ENCODE assay signal across 4 fruit fly cellular contexts in the genomic region with DNA sequence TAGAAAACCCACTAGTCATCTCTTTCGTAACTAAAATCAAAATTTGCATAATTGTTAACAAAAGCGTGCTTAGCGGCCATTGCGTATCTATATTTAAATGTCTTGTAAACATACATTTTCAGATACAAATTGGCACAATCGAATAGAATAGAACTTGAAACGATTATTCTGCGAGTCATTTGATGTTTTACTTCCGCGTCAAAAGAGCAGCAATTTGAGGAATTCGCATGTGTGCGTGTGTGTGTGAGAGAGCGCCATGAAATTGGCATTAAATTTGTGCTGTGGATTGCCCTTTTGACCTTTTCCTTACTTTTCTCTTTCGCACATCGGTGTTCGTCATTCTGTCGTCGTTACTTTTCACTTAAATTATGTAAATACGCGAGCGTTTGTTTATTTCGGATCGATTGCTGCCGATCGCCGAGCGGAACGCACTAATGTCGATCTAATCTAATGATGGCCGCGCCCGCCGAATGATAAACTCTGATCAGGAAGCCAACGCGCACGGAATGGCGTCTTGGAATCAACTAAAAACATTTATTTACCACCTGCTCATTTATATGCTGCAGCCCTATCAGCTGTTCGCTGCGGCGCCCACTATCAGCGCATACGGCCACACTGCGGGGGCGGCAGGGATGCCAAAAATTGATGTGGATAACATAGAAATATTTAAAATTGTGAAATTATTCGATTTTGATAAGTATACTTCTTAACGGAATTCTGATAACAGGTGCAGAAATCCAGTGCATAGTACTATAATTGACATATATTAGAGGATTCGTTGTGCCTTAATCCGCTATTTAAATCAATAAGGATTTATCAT.
TF ChIP-seq lines count a peak whose summit lies in the region.

No protein-coding gene starts in this region.

TF ChIP-seq in whole organism, adult, 20 proteins besides CTCF, POLR2A, EP300 and RAD21 (continued from another document):
- TF ChIP-seq Clk (GFP tag; optimal IDR thresholded peaks at IDR 0.05; lab: Kevin White, UChicago), result no peak
- peak; percentile 30 for TF ChIP-seq CG7101 (tag; optimal IDR thresholded peaks at IDR 0.05; lab: Kevin White, UChicago)
- TF ChIP-seq tj (GFP tag; optimal IDR thresholded peaks at IDR 0.05; lab: Kevin White, UChicago), result peak; percentile 37
- TF ChIP-seq toe (GFP tag; optimal IDR thresholded peaks at IDR 0.05; lab: Kevin White, UChicago), result peak; percentile 27

TF ChIP-seq in whole organism, embryonic, 481 proteins besides CTCF, POLR2A, EP300 and RAD21 (continued from another document and continues in another):
- peak; percentile 70; the same call in 1 of the 2 replicates for TF ChIP-seq CG42726 (GFP tag; IDR thresholded peaks at IDR 0.05; lab: Robert Waterston, UW; ENCODE audit: partially characterized antibody)
- TF ChIP-seq CG3838 (GFP tag; optimal IDR thresholded peaks at IDR 0.05; lab: Kevin White, UChicago), result no peak
- peak; percentile 36 for TF ChIP-seq pho (GFP tag; optimal IDR thresholded peaks at IDR 0.05; lab: Kevin White, UChicago)
- TF ChIP-seq CG5953 (GFP tag; IDR thresholded peaks at IDR 0.05; lab: Robert Waterston, UW), result peak; percentile 61; the same call in 1 of the 2 replicates
- no peak for TF ChIP-seq CG17612 (GFP tag; IDR thresholded peaks at IDR 0.05; lab: Robert Waterston, UW)
- peak; percentile 13 for TF ChIP-seq Antp (GFP tag; optimal IDR thresholded peaks at IDR 0.05; lab: Kevin White, UChicago)
- TF ChIP-seq Sox102F (GFP tag; optimal IDR thresholded peaks at IDR 0.05; lab: Kevin White, UChicago), result peak; percentile 16
- no peak for TF ChIP-seq Hr3 (GFP tag; optimal IDR thresholded peaks at IDR 0.05; lab: Kevin White, UChicago)
- TF ChIP-seq CG15269 (tag; optimal IDR thresholded peaks at IDR 0.05; lab: Kevin White, UChicago), result peak; percentile 57
- TF ChIP-seq unpg (GFP tag; optimal IDR thresholded peaks at IDR 0.05; lab: Kevin White, UChicago), result no peak
- TF ChIP-seq bigmax (GFP tag; optimal IDR thresholded peaks at IDR 0.05; lab: Kevin White, UChicago), result peak; percentile 40
- peak; percentile 92 for TF ChIP-seq pzg (GFP tag; optimal IDR thresholded peaks at IDR 0.05; lab: Kevin White, UChicago)
- no peak for TF ChIP-seq Doc2 (GFP tag; IDR thresholded peaks at IDR 0.05; lab: Robert Waterston, UW)
- TF ChIP-seq Xbp1 (GFP tag; optimal IDR thresholded peaks at IDR 0.05; lab: Kevin White, UChicago), result no peak
- TF ChIP-seq Hsf (GFP tag; optimal IDR thresholded peaks at IDR 0.05; lab: Kevin White, UChicago), result no peak
- TF ChIP-seq CG4820 (GFP tag; optimal IDR thresholded peaks at IDR 0.05; lab: Kevin White, UChicago), result no peak
- no peak for TF ChIP-seq CG10565 (GFP tag; optimal IDR thresholded peaks at IDR 0.05; lab: Kevin White, UChicago)
- TF ChIP-seq dpn (GFP tag; optimal IDR thresholded peaks at IDR 0.05; lab: Kevin White, UChicago), result peak in 1 of 2 experiments; percentile 18
- TF ChIP-seq wek (GFP tag; optimal IDR thresholded peaks at IDR 0.05; lab: Kevin White, UChicago), result peak; percentile 3
- no peak for TF ChIP-seq CG1832 (GFP tag; optimal IDR thresholded peaks at IDR 0.05; lab: Kevin White, UChicago)
- peak; percentile 91 for TF ChIP-seq abd-A (tag; optimal IDR thresholded peaks at IDR 0.05; lab: Kevin White, UChicago)
- no peak for TF ChIP-seq CG10321 (GFP tag; IDR thresholded peaks at IDR 0.05; lab: Robert Waterston, UW)
- peak; percentile 51 for TF ChIP-seq CG34224 (GFP tag; IDR thresholded peaks at IDR 0.05; lab: Robert Waterston, UW; ENCODE audit: partially characterized antibody)
- no peak; the same call in 1 of the 2 replicates for TF ChIP-seq sisA (GFP tag; IDR thresholded peaks at IDR 0.05; lab: Robert Waterston, UW)
- peak; percentile 81 for TF ChIP-seq CG9932 (GFP tag; IDR thresholded peaks at IDR 0.05; lab: Robert Waterston, UW)
- TF ChIP-seq CG7928 (GFP tag; optimal IDR thresholded peaks at IDR 0.05; lab: Kevin White, UChicago), result peak; percentile 99
- no peak for TF ChIP-seq CG6254 (GFP tag; optimal IDR thresholded peaks at IDR 0.05; lab: Kevin White, UChicago)
- TF ChIP-seq Mad (GFP tag; optimal IDR thresholded peaks at IDR 0.05; lab: Kevin White, UChicago), result peak; percentile 63
- TF ChIP-seq scrt (GFP tag; optimal IDR thresholded peaks at IDR 0.05; lab: Kevin White, UChicago), result peak; percentile 60
- TF ChIP-seq CG12219 (GFP tag; optimal IDR thresholded peaks at IDR 0.05; lab: Kevin White, UChicago), result peak; percentile 5
- TF ChIP-seq nerfin-1 (tag; optimal IDR thresholded peaks at IDR 0.05; lab: Kevin White, UChicago), result peak; percentile 53
- peak; percentile 59 for TF ChIP-seq Bgb (GFP tag; IDR thresholded peaks at IDR 0.05; lab: Robert Waterston, UW; ENCODE audit: partially characterized antibody)
- peak; percentile 78 for TF ChIP-seq row (GFP tag; IDR thresholded peaks at IDR 0.05; lab: Robert Waterston, UW)
- 0 out of 2 replicates have a peak, but pooled peaks have one; percentile 31 for TF ChIP-seq stc (GFP tag; IDR thresholded peaks at IDR 0.05; lab: Robert Waterston, UW)
- peak; percentile 5 for TF ChIP-seq Abd-B (GFP tag; optimal IDR thresholded peaks at IDR 0.05; lab: Kevin White, UChicago)
- no peak; the same call in 1 of the 2 replicates for TF ChIP-seq CG16779 (GFP tag; IDR thresholded peaks at IDR 0.05; lab: Robert Waterston, UW)
- TF ChIP-seq bbx (GFP tag; IDR thresholded peaks at IDR 0.05; lab: Robert Waterston, UW; ENCODE audit: partially characterized antibody), result peak; percentile 70; the same call in 1 of the 2 replicates

TF ChIP-seq in whole organism, prepupa, 60 proteins besides CTCF, POLR2A, EP300 and RAD21 (continued from another document):
- TF ChIP-seq CG6276 (GFP tag; optimal IDR thresholded peaks at IDR 0.05; lab: Kevin White, UChicago), result peak; percentile 7
- no peak for TF ChIP-seq Sox14 (GFP tag; optimal IDR thresholded peaks at IDR 0.05; lab: Kevin White, UChicago)
- no peak for TF ChIP-seq CG8119 (GFP tag; IDR thresholded peaks at IDR 0.05; lab: Robert Waterston, UW)
- TF ChIP-seq dsx (GFP tag; optimal IDR thresholded peaks at IDR 0.05; lab: Kevin White, UChicago; ENCODE audit: poor library complexity, severe bottlenecking), result peak; percentile 8
- no peak for TF ChIP-seq fd85E (GFP tag; optimal IDR thresholded peaks at IDR 0.05; lab: Kevin White, UChicago)
- peak; percentile 3 for TF ChIP-seq CG1621 (tag; optimal IDR thresholded peaks at IDR 0.05; lab: Kevin White, UChicago)
- TF ChIP-seq CG10669 (GFP tag; optimal IDR thresholded peaks at IDR 0.05; lab: Kevin White, UChicago), result no peak
- TF ChIP-seq vri (GFP tag; optimal IDR thresholded peaks at IDR 0.05; lab: Kevin White, UChicago), result peak; percentile 40
- TF ChIP-seq achi (GFP tag; optimal IDR thresholded peaks at IDR 0.05; lab: Kevin White, UChicago), result no peak
- peak; percentile 92 for TF ChIP-seq svp (GFP tag; lab: Kevin White, UChicago)
- TF ChIP-seq salr (GFP tag; optimal IDR thresholded peaks at IDR 0.05; lab: Kevin White, UChicago), result no peak
- TF ChIP-seq CG4318 (GFP tag; optimal IDR thresholded peaks at IDR 0.05; lab: Kevin White, UChicago), result no peak
- 0 out of 2 replicates have a peak, but pooled peaks have one; percentile 32 for TF ChIP-seq CG11294 (GFP tag; IDR thresholded peaks at IDR 0.05; lab: Robert Waterston, UW)
- no peak for TF ChIP-seq Blimp-1 (GFP tag; optimal IDR thresholded peaks at IDR 0.05; lab: Kevin White, UChicago)
- peak; percentile 6 to 20 for TF ChIP-seq ss (GFP tag; optimal IDR thresholded peaks at IDR 0.05; lab: Kevin White, UChicago)
- TF ChIP-seq CG11902 (GFP tag; optimal IDR thresholded peaks at IDR 0.05; lab: Kevin White, UChicago), result no peak
- no peak for TF ChIP-seq CG7368 (GFP tag; optimal IDR thresholded peaks at IDR 0.05; lab: Kevin White, UChicago)
- TF ChIP-seq OdsH (GFP tag; optimal IDR thresholded peaks at IDR 0.05; lab: Kevin White, UChicago), result no peak
- TF ChIP-seq CG10631 (GFP tag; optimal IDR thresholded peaks at IDR 0.05; lab: Kevin White, UChicago), result no peak
- TF ChIP-seq CG15336 (GFP tag; IDR thresholded peaks at IDR 0.05; lab: Robert Waterston, UW), result no peak; the same call in 1 of the 2 replicates
- no peak for TF ChIP-seq Ets21C (GFP tag; optimal IDR thresholded peaks at IDR 0.05; lab: Kevin White, UChicago)
- peak; percentile 43 for TF ChIP-seq CG32006 (GFP tag; optimal IDR thresholded peaks at IDR 0.05; lab: Kevin White, UChicago)
- no peak for TF ChIP-seq CG16779 (tag; optimal IDR thresholded peaks at IDR 0.05; lab: Kevin White, UChicago)

TF ChIP-seq in whole organism, pupa, 21 proteins besides CTCF, POLR2A, EP300 and RAD21 (continued from another document):
- TF ChIP-seq fd96Ca (GFP tag; IDR thresholded peaks at IDR 0.05; lab: Robert Waterston, UW), result no peak
